Worm (Caenorhabditis elegans) whole organism, mixed stage, embryonic: ENCODE results near the gene Y54G2A.18.

Experiments used
- M03D4.4 ChIP-seq: sonication (generic microtip); optimal IDR thresholded peaks from 2 replicates; lab custom pipeline; 2017; ENCODE audit warnings: mild to moderate bottlenecking, missing genetic modification characterization, missing compliant biosample characterization
- bed-3 ChIP-seq: fragments of 200-800 bp; sonication (Bioruptor generic); optimal IDR thresholded peaks from 3 replicates; lab custom pipeline; 2018; ENCODE audit warnings: mild to moderate bottlenecking, missing genetic modification characterization, moderate library complexity, missing compliant biosample characterization
- blmp-1 ChIP-seq: fragments of 150-350 bp; optimal IDR thresholded peaks from 2 replicates; lab custom pipeline; 2014; ENCODE audit warnings: missing biosample characterization, missing genetic modification characterization
- ceh-39 ChIP-seq: fragments of 150-350 bp; optimal IDR thresholded peaks from 2 replicates; lab custom pipeline; 2014; ENCODE audit warnings: missing biosample characterization, missing genetic modification characterization
- ceh-43 ChIP-seq: fragments of 200-800 bp; sonication (Bioruptor generic); optimal IDR thresholded peaks from 2 replicates; lab custom pipeline; 2018; ENCODE audit warnings: mild to moderate bottlenecking, missing genetic modification characterization, moderate library complexity, missing compliant biosample characterization
- ceh-83 ChIP-seq: fragments of 200-800 bp; sonication (Bioruptor generic); optimal IDR thresholded peaks from 2 replicates; lab custom pipeline; 2018; ENCODE audit warnings: mild to moderate bottlenecking, missing genetic modification characterization, missing compliant biosample characterization
- ces-1 ChIP-seq: fragments of 150-350 bp; optimal IDR thresholded peaks from 2 replicates; lab custom pipeline; 2014; ENCODE audit warnings: missing biosample characterization, missing genetic modification reagents, missing genetic modification characterization
- cnd-1 ChIP-seq: fragments of 200-800 bp; sonication (Bioruptor generic); optimal IDR thresholded peaks from 2 replicates; lab custom pipeline; 2018; ENCODE audit warnings: mild to moderate bottlenecking, missing genetic modification characterization, missing compliant biosample characterization
- drap-1 ChIP-seq: fragments of 200-800 bp; sonication (Bioruptor generic); optimal IDR thresholded peaks from 3 replicates; lab custom pipeline; 2018; ENCODE audit warnings: mild to moderate bottlenecking, missing genetic modification characterization, missing compliant biosample characterization
- elt-1 ChIP-seq: sonication (generic microtip); optimal IDR thresholded peaks from 2 replicates; lab custom pipeline; 2017; ENCODE audit warnings: missing genetic modification characterization, mild to moderate bottlenecking, missing compliant biosample characterization, antibody characterized with exemption, moderate library complexity, borderline replicate concordance; ENCODE audit not compliant: insufficient read depth
- flh-1 ChIP-seq: fragments of 200-800 bp; sonication (Bioruptor generic); optimal IDR thresholded peaks from 2 replicates; lab custom pipeline; 2018; ENCODE audit warnings: mild to moderate bottlenecking, missing genetic modification characterization, moderate library complexity, missing compliant biosample characterization
- ham-2 ChIP-seq: fragments of 200-800 bp; sonication (Bioruptor generic); optimal IDR thresholded peaks from 2 replicates; lab custom pipeline; 2018; ENCODE audit warnings: mild to moderate bottlenecking, missing genetic modification characterization, missing compliant biosample characterization
- lin-13 ChIP-seq: fragments of 150-350 bp; optimal IDR thresholded peaks from 2 replicates; lab custom pipeline; 2014; ENCODE audit warnings: missing biosample characterization, missing genetic modification characterization
- lin-32 ChIP-seq: fragments of 200-800 bp; sonication (Bioruptor generic); optimal IDR thresholded peaks from 2 replicates; lab custom pipeline; 2018; ENCODE audit warnings: mild to moderate bottlenecking, missing genetic modification characterization, missing compliant biosample characterization
- lsy-2 ChIP-seq: fragments of 150-350 bp; optimal IDR thresholded peaks from 2 replicates; lab custom pipeline; 2014; ENCODE audit warnings: missing biosample characterization, missing genetic modification characterization
- mep-1 ChIP-seq: fragments of 150-350 bp; optimal IDR thresholded peaks from 2 replicates; lab custom pipeline; 2017; ENCODE audit warnings: missing biosample characterization, missing genetic modification reagents, missing genetic modification characterization, inconsistent platforms
- mls-2 ChIP-seq: sonication (generic microtip); optimal IDR thresholded peaks from 2 replicates; lab custom pipeline; 2016; ENCODE audit warnings: mild to moderate bottlenecking, missing genetic modification characterization, moderate library complexity, missing compliant biosample characterization
- nhr-12 ChIP-seq: fragments of 150-350 bp; optimal IDR thresholded peaks from 2 replicates; lab custom pipeline; 2014; ENCODE audit warnings: missing biosample characterization, missing genetic modification characterization
- nhr-2 ChIP-seq: fragments of 150-350 bp; optimal IDR thresholded peaks from 2 replicates; lab custom pipeline; 2014; ENCODE audit warnings: missing biosample characterization, missing genetic modification characterization
- nhr-237 ChIP-seq: fragments of 150-350 bp; optimal IDR thresholded peaks from 2 replicates; lab custom pipeline; 2014; ENCODE audit warnings: missing biosample characterization, missing genetic modification characterization
- nhr-28 ChIP-seq: fragments of 150-350 bp; optimal IDR thresholded peaks from 2 replicates; lab custom pipeline; 2014; ENCODE audit warnings: missing biosample characterization, missing genetic modification characterization
- nhr-76 ChIP-seq: sonication (generic microtip); optimal IDR thresholded peaks from 2 replicates; lab custom pipeline; 2017; ENCODE audit warnings: missing biosample characterization, missing genetic modification characterization
- pha-4 ChIP-seq: fragments of 150-350 bp; optimal IDR thresholded peaks from 2 replicates; lab custom pipeline; 2018; ENCODE audit warnings: missing biosample characterization, missing genetic modification reagents, missing genetic modification characterization
- sem-2 ChIP-seq: fragments of 200-800 bp; sonication (Bioruptor generic); optimal IDR thresholded peaks from 2 replicates; lab custom pipeline; 2018; ENCODE audit warnings: mild to moderate bottlenecking, missing genetic modification characterization, missing compliant biosample characterization
- snpc-4 ChIP-seq: fragments of 150-350 bp; optimal IDR thresholded peaks from 2 replicates; lab custom pipeline; 2014; ENCODE audit warnings: missing biosample characterization, missing genetic modification characterization
- sptf-1 ChIP-seq: sonication (generic microtip); optimal IDR thresholded peaks from 2 replicates; lab custom pipeline; 2017; ENCODE audit warnings: mild to moderate bottlenecking, missing genetic modification characterization, moderate library complexity, missing compliant biosample characterization
- tbx-8 ChIP-seq: fragments of 200-800 bp; sonication (Bioruptor generic); optimal IDR thresholded peaks from 2 replicates; lab custom pipeline; 2018; ENCODE audit warnings: mild to moderate bottlenecking, missing genetic modification characterization, moderate library complexity, missing compliant biosample characterization
- unc-120 ChIP-seq: sonication (generic microtip); optimal IDR thresholded peaks from 2 replicates; lab custom pipeline; 2017; ENCODE audit warnings: missing genetic modification characterization, missing compliant biosample characterization; ENCODE audit not compliant: poor library complexity, severe bottlenecking
- unc-39 ChIP-seq: fragments of 150-350 bp; optimal IDR thresholded peaks from 2 replicates; lab custom pipeline; 2014; ENCODE audit warnings: missing biosample characterization, missing genetic modification characterization
- unc-62 ChIP-seq: fragments of 150-350 bp; optimal IDR thresholded peaks from 2 replicates; lab custom pipeline; 2014; ENCODE audit warnings: missing biosample characterization, missing genetic modification reagents, missing genetic modification characterization
- zip-8 ChIP-seq: fragments of 150-350 bp; optimal IDR thresholded peaks from 2 replicates; lab custom pipeline; 2014; ENCODE audit warnings: missing biosample characterization, missing genetic modification characterization

Gene Y54G2A.18

DNA sequence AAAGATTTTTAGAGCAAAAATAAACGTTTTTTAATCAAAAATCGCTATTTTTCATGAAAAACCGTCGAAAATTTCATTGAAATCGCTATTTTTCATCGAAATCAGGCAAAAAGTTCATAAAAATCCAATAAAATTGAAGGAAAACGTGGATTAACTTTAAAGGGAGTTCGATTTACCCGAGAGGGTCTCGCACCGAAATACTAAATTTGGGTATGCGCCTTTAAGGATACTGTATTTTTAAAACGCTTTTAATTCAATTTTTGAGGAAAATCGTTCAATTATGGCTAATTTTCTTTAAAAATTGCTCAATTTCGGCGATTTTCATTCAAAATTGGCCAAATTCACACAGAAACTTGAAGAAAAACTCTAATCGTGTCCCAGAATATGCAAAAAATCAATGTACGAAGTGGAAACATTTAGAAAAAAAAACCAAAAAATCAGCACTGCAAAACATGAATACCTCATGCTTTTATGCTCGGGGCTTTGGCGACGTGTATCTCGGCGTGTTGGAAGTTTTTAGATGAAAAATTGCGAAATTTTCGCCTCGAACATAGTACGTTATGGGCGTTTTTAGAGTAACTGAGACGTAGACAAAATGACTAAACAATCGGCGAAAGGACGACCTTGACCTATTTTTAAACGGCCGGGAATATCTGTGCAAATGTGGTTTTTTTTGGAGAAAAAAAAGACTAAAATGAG is 641 bp upstream of the Y54G2A.18 start:
- no peak for TF ChIP-seq ham-2
- TF ChIP-seq nhr-28 (tag; lab: Kevin White, UChicago), result no peak
- TF ChIP-seq sem-2 (GFP tag; lab: Kevin White, UChicago), result no peak
- no peak for TF ChIP-seq unc-62
- no peak for TF ChIP-seq bed-3 (GFP tag; lab: Kevin White, UChicago)
- no peak for TF ChIP-seq unc-120 (tag; lab: Kevin White, UChicago)
- no peak for TF ChIP-seq lsy-2 (tag; lab: Kevin White, UChicago)
- no peak for TF ChIP-seq lin-32 (GFP tag; lab: Kevin White, UChicago)
- TF ChIP-seq lin-13 (tag; lab: Kevin White, UChicago), result no peak
- TF ChIP-seq ceh-83 (GFP tag; lab: Kevin White, UChicago), result no peak
- no peak for TF ChIP-seq unc-39
- TF ChIP-seq zip-8 (tag; lab: Kevin White, UChicago), result no peak
- TF ChIP-seq M03D4.4 (tag; lab: Kevin White, UChicago), result no peak
- no peak for TF ChIP-seq nhr-76 (tag; lab: Kevin White, UChicago)
- TF ChIP-seq pha-4 (tag; lab: Kevin White, UChicago), result no peak
- no peak for TF ChIP-seq mls-2 (tag; lab: Kevin White, UChicago)
- no peak for TF ChIP-seq nhr-12 (tag; lab: Kevin White, UChicago)
- TF ChIP-seq tbx-8 (GFP tag; lab: Kevin White, UChicago), result no peak
- no peak for TF ChIP-seq ceh-39 (tag; lab: Kevin White, UChicago)

DNA sequence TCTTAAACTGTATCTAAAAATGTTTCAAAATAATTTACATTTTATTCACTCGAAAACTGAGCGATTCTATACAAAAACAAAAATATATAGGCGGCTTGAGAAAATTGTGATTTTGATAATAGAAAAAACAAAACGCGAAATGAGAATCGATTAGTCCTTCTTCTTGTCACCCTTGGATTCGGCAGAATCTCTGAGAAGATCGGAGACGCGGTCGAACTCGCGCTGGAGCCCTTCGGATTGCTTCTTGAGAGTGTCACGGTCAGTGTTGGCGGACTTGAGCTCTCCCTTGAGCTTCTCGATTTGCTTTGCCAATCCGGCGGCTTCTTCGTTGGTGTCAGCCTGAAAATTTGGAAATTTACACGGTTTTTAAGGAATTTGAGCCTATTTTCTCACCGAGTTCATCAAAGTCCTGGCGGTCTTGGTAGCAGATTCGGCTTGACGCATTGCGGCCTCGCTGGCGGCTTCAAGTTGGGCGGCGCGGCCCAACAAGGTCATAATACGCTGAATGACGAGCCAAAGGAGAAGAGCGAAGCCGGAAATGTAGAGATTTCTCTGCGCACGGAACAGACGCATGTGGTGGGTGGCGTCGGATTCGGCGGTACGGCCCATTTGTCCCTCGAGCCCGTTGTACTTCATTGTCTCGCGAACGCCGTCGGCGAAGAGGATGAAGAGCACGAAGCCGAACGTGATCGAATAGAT is 611 bp downstream of the Y54G2A.18 start:
- TF ChIP-seq zip-8 (tag; lab: Kevin White, UChicago), result no peak
- no peak for TF ChIP-seq lsy-2 (tag; lab: Kevin White, UChicago)
- no peak for TF ChIP-seq tbx-8 (GFP tag; lab: Kevin White, UChicago)
- no peak for TF ChIP-seq cnd-1
- TF ChIP-seq ceh-39 (tag; lab: Kevin White, UChicago), result no peak
- TF ChIP-seq mep-1 (tag; lab: Kevin White, UChicago), result no peak
- TF ChIP-seq nhr-2 (tag; lab: Kevin White, UChicago), result no peak
- TF ChIP-seq nhr-237, result no peak
- no peak for TF ChIP-seq ces-1
- TF ChIP-seq bed-3 (GFP tag; lab: Kevin White, UChicago), result no peak
- no peak for TF ChIP-seq ceh-43 (GFP tag; lab: Kevin White, UChicago)
- no peak for TF ChIP-seq ham-2
- no peak for TF ChIP-seq mls-2 (tag; lab: Kevin White, UChicago)
- TF ChIP-seq unc-39, result no peak
- no peak for TF ChIP-seq blmp-1
- TF ChIP-seq nhr-12 (tag; lab: Kevin White, UChicago), result no peak
- TF ChIP-seq ceh-83 (GFP tag; lab: Kevin White, UChicago), result no peak
- TF ChIP-seq, all 35 proteins: peak for 0

ce11 chrIV:2890401-2890952 is 1.8 kb downstream of the Y54G2A.18 start, which contains the start of the genes nprt-1 and dib-1:
TSS of gene nprt-1 (minus strand) at chrIV:2890451.
TSS of gene dib-1 (plus strand) at chrIV:2890882.
- TF ChIP-seq unc-120 (tag; lab: Kevin White, UChicago), result no peak
- TF ChIP-seq elt-1 (tag; lab: Kevin White, UChicago), result no peak
- no peak for TF ChIP-seq pha-4 (tag; lab: Kevin White, UChicago)
- TF ChIP-seq unc-39, result no peak
- no peak for TF ChIP-seq sem-2 (GFP tag; lab: Kevin White, UChicago)
- TF ChIP-seq sptf-1, result peak; percentile 13
- TF ChIP-seq tbx-8 (GFP tag; lab: Kevin White, UChicago), result no peak
- no peak for TF ChIP-seq flh-1 (GFP tag; lab: Kevin White, UChicago)
- TF ChIP-seq snpc-4 (tag; lab: Kevin White, UChicago), result no peak
- peak; percentile 73 for TF ChIP-seq lsy-2 (tag; lab: Kevin White, UChicago)
- peak; percentile 12 for TF ChIP-seq nhr-237
- TF ChIP-seq ham-2, result no peak
- no peak for TF ChIP-seq unc-62
- no peak for TF ChIP-seq nhr-12 (tag; lab: Kevin White, UChicago)
- peak; percentile 4 for TF ChIP-seq lin-13 (tag; lab: Kevin White, UChicago)
- TF ChIP-seq mep-1 (tag; lab: Kevin White, UChicago), result peak; percentile 47
- no peak for TF ChIP-seq drap-1 (GFP tag; lab: Kevin White, UChicago)
- TF ChIP-seq ces-1, result peak; percentile 62
